Worm (Caenorhabditis elegans) whole organism, L1 larva: ENCODE results near the gene K12H6.12.

Source experiments
- aha-1 ChIP-seq: fragments of 150-350 bp; optimal IDR thresholded peaks from 2 replicates; lab custom pipeline; 2014; ENCODE audit warnings: missing biosample characterization, missing genetic modification characterization
- aly-2 ChIP-seq: fragments of 150-350 bp; optimal IDR thresholded peaks from 2 replicates; lab custom pipeline; 2014; ENCODE audit warnings: missing biosample characterization, missing genetic modification characterization
- ama-1 ChIP-seq: fragments of 150-350 bp; optimal IDR thresholded peaks from 2 replicates; lab custom pipeline; 2014
- fkh-10 ChIP-seq: sonication (generic microtip); optimal IDR thresholded peaks from 2 replicates; lab custom pipeline; 2017; ENCODE audit warnings: missing biosample characterization, missing genetic modification reagents, missing genetic modification characterization
- mdl-1 ChIP-seq, 2 experiments: fragments of 150-350 bp; optimal IDR thresholded peaks; 2 replicates each; lab custom pipeline; 2014 to 2017; ENCODE audit warnings: missing biosample characterization in 2 of 2, missing genetic modification characterization in 2 of 2, inconsistent platforms in 1 of 2
- nhr-12 ChIP-seq: sonication (generic microtip); optimal IDR thresholded peaks from 2 replicates; lab custom pipeline; 2017; ENCODE audit warnings: missing biosample characterization, missing genetic modification characterization
- nhr-28 ChIP-seq: fragments of 150-350 bp; optimal IDR thresholded peaks from 2 replicates; lab custom pipeline; 2014; ENCODE audit warnings: missing biosample characterization, missing genetic modification characterization
- nhr-77 ChIP-seq: fragments of 150-350 bp; optimal IDR thresholded peaks from 2 replicates; lab custom pipeline; 2014; ENCODE audit warnings: missing biosample characterization, missing genetic modification characterization
- nhr-90 ChIP-seq: sonication (generic microtip); optimal IDR thresholded peaks from 2 replicates; lab custom pipeline; 2016; ENCODE audit warnings: mild to moderate bottlenecking, missing genetic modification characterization, missing compliant biosample characterization; ENCODE audit not compliant: poor library complexity
- pax-3 ChIP-seq: fragments of 200-800 bp; sonication (Bioruptor generic); optimal IDR thresholded peaks from 2 replicates; lab custom pipeline; 2018; ENCODE audit warnings: mild to moderate bottlenecking, missing genetic modification characterization, moderate library complexity, missing compliant biosample characterization
- skn-1 ChIP-seq: fragments of 150-350 bp; optimal IDR thresholded peaks from 2 replicates; lab custom pipeline; 2014; ENCODE audit warnings: missing biosample characterization, missing genetic modification characterization
- sup-37 ChIP-seq: fragments of 200-800 bp; sonication (Bioruptor generic); optimal IDR thresholded peaks from 2 replicates; lab custom pipeline; 2018; ENCODE audit warnings: mild to moderate bottlenecking, missing genetic modification characterization, missing compliant biosample characterization
- unc-62 ChIP-seq: fragments of 150-350 bp; optimal IDR thresholded peaks from 2 replicates; lab custom pipeline; 2014; ENCODE audit warnings: missing biosample characterization, missing genetic modification reagents, missing genetic modification characterization
- ztf-11 ChIP-seq, 2 experiments: sonication (generic microtip); optimal IDR thresholded peaks; 2 replicates each; lab custom pipeline; 2016 to 2017; ENCODE audit warnings: missing genetic modification characterization in 2 of 2, missing biosample characterization in 1 of 2, missing compliant biosample characterization in 1 of 2

DNA sequence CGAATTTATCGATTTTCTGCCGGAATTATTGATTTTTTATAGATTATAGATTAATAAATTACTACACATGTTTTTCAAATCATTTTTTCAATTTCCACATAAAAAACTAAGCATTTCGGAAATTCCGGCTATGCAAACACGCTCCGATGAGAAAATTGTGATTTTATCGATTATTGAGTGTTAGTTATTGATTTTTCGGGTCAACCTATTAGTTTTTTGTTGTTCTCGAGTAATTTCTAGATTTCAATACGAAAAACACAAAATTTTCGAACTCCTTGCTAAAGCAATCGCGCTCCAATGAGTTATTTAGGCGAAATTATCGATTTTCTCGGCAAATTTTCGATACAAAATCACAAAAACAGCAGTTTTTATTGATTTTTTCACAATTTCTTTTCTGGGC lies 12.5 kb upstream of the K12H6.12 start:
- TF ChIP-seq nhr-12 (tag; lab: Kevin White, UChicago) (no peak), skn-1 (tag; lab: Kevin White, UChicago) (no peak), nhr-90 (no peak), aly-2 (tag; lab: Kevin White, UChicago) (no peak), nhr-77 (tag; lab: Kevin White, UChicago) (no peak), mdl-1 (tag; optimal IDR thresholded peaks at IDR 0.05; lab: Kevin White, UChicago) (no peak), unc-62 (GFP tag; lab: Kevin White, UChicago) (no peak), nhr-28 (tag; lab: Kevin White, UChicago) (no peak), aha-1 (tag; lab: Kevin White, UChicago) (no peak), pax-3 (no peak), sup-37 (GFP tag; lab: Kevin White, UChicago) (no peak), ama-1 (lab: Kevin White, UChicago) (no peak), ztf-11 (tag; optimal IDR thresholded peaks at IDR 0.05; lab: Kevin White, UChicago) (no peak), fkh-10 (GFP tag; lab: Kevin White, UChicago) (no peak)
